Worm (Caenorhabditis elegans) whole organism, mixed stage, embryonic: ENCODE measurements around the gene cls-2.

Source experiments
- M03D4.4 ChIP-seq: sonication (generic microtip); optimal IDR thresholded peaks from 2 replicates; lab custom pipeline; 2017; ENCODE audit warnings: mild to moderate bottlenecking, missing genetic modification characterization, missing compliant biosample characterization
- bed-3 ChIP-seq: fragments of 200-800 bp; sonication (Bioruptor generic); optimal IDR thresholded peaks from 3 replicates; lab custom pipeline; 2018; ENCODE audit warnings: mild to moderate bottlenecking, missing genetic modification characterization, moderate library complexity, missing compliant biosample characterization
- blmp-1 ChIP-seq: fragments of 150-350 bp; optimal IDR thresholded peaks from 2 replicates; lab custom pipeline; 2014; ENCODE audit warnings: missing biosample characterization, missing genetic modification characterization
- ceh-39 ChIP-seq: fragments of 150-350 bp; optimal IDR thresholded peaks from 2 replicates; lab custom pipeline; 2014; ENCODE audit warnings: missing biosample characterization, missing genetic modification characterization
- ceh-43 ChIP-seq: fragments of 200-800 bp; sonication (Bioruptor generic); optimal IDR thresholded peaks from 2 replicates; lab custom pipeline; 2018; ENCODE audit warnings: mild to moderate bottlenecking, missing genetic modification characterization, moderate library complexity, missing compliant biosample characterization
- ceh-83 ChIP-seq: fragments of 200-800 bp; sonication (Bioruptor generic); optimal IDR thresholded peaks from 2 replicates; lab custom pipeline; 2018; ENCODE audit warnings: mild to moderate bottlenecking, missing genetic modification characterization, missing compliant biosample characterization
- ces-1 ChIP-seq: fragments of 150-350 bp; optimal IDR thresholded peaks from 2 replicates; lab custom pipeline; 2014; ENCODE audit warnings: missing biosample characterization, missing genetic modification reagents, missing genetic modification characterization
- cnd-1 ChIP-seq: fragments of 200-800 bp; sonication (Bioruptor generic); optimal IDR thresholded peaks from 2 replicates; lab custom pipeline; 2018; ENCODE audit warnings: mild to moderate bottlenecking, missing genetic modification characterization, missing compliant biosample characterization
- drap-1 ChIP-seq: fragments of 200-800 bp; sonication (Bioruptor generic); optimal IDR thresholded peaks from 3 replicates; lab custom pipeline; 2018; ENCODE audit warnings: mild to moderate bottlenecking, missing genetic modification characterization, missing compliant biosample characterization
- elt-1 ChIP-seq: sonication (generic microtip); optimal IDR thresholded peaks from 2 replicates; lab custom pipeline; 2017; ENCODE audit warnings: missing genetic modification characterization, mild to moderate bottlenecking, missing compliant biosample characterization, antibody characterized with exemption, moderate library complexity, borderline replicate concordance; ENCODE audit not compliant: insufficient read depth
- elt-3 ChIP-seq: fragments of 150-350 bp; optimal IDR thresholded peaks from 2 replicates; lab custom pipeline; 2014; ENCODE audit warnings: missing biosample characterization, missing genetic modification characterization
- ham-2 ChIP-seq: fragments of 200-800 bp; sonication (Bioruptor generic); optimal IDR thresholded peaks from 2 replicates; lab custom pipeline; 2018; ENCODE audit warnings: mild to moderate bottlenecking, missing genetic modification characterization, missing compliant biosample characterization
- hlh-1 ChIP-seq: fragments of 150-350 bp; optimal IDR thresholded peaks from 2 replicates; lab custom pipeline; 2014; ENCODE audit warnings: missing biosample characterization, missing genetic modification reagents, missing genetic modification characterization
- lin-13 ChIP-seq: fragments of 150-350 bp; optimal IDR thresholded peaks from 2 replicates; lab custom pipeline; 2014; ENCODE audit warnings: missing biosample characterization, missing genetic modification characterization
- lin-32 ChIP-seq: fragments of 200-800 bp; sonication (Bioruptor generic); optimal IDR thresholded peaks from 2 replicates; lab custom pipeline; 2018; ENCODE audit warnings: mild to moderate bottlenecking, missing genetic modification characterization, missing compliant biosample characterization
- lsy-2 ChIP-seq: fragments of 150-350 bp; optimal IDR thresholded peaks from 2 replicates; lab custom pipeline; 2014; ENCODE audit warnings: missing biosample characterization, missing genetic modification characterization
- mab-5 ChIP-seq: fragments of 150-350 bp; optimal IDR thresholded peaks from 2 replicates; lab custom pipeline; 2014; ENCODE audit warnings: missing biosample characterization, missing genetic modification characterization
- mep-1 ChIP-seq: fragments of 150-350 bp; optimal IDR thresholded peaks from 2 replicates; lab custom pipeline; 2017; ENCODE audit warnings: missing biosample characterization, missing genetic modification reagents, missing genetic modification characterization, inconsistent platforms
- mls-2 ChIP-seq: sonication (generic microtip); optimal IDR thresholded peaks from 2 replicates; lab custom pipeline; 2016; ENCODE audit warnings: mild to moderate bottlenecking, missing genetic modification characterization, moderate library complexity, missing compliant biosample characterization
- nhr-2 ChIP-seq: fragments of 150-350 bp; optimal IDR thresholded peaks from 2 replicates; lab custom pipeline; 2014; ENCODE audit warnings: missing biosample characterization, missing genetic modification characterization
- nhr-237 ChIP-seq: fragments of 150-350 bp; optimal IDR thresholded peaks from 2 replicates; lab custom pipeline; 2014; ENCODE audit warnings: missing biosample characterization, missing genetic modification characterization
- nhr-28 ChIP-seq: fragments of 150-350 bp; optimal IDR thresholded peaks from 2 replicates; lab custom pipeline; 2014; ENCODE audit warnings: missing biosample characterization, missing genetic modification characterization
- nhr-76 ChIP-seq: sonication (generic microtip); optimal IDR thresholded peaks from 2 replicates; lab custom pipeline; 2017; ENCODE audit warnings: missing biosample characterization, missing genetic modification characterization
- pha-4 ChIP-seq: fragments of 150-350 bp; optimal IDR thresholded peaks from 2 replicates; lab custom pipeline; 2018; ENCODE audit warnings: missing biosample characterization, missing genetic modification reagents, missing genetic modification characterization
- sem-2 ChIP-seq: fragments of 200-800 bp; sonication (Bioruptor generic); optimal IDR thresholded peaks from 2 replicates; lab custom pipeline; 2018; ENCODE audit warnings: mild to moderate bottlenecking, missing genetic modification characterization, missing compliant biosample characterization
- snpc-4 ChIP-seq: fragments of 150-350 bp; optimal IDR thresholded peaks from 2 replicates; lab custom pipeline; 2014; ENCODE audit warnings: missing biosample characterization, missing genetic modification characterization
- sptf-1 ChIP-seq: sonication (generic microtip); optimal IDR thresholded peaks from 2 replicates; lab custom pipeline; 2017; ENCODE audit warnings: mild to moderate bottlenecking, missing genetic modification characterization, moderate library complexity, missing compliant biosample characterization
- tbx-8 ChIP-seq: fragments of 200-800 bp; sonication (Bioruptor generic); optimal IDR thresholded peaks from 2 replicates; lab custom pipeline; 2018; ENCODE audit warnings: mild to moderate bottlenecking, missing genetic modification characterization, moderate library complexity, missing compliant biosample characterization
- unc-120 ChIP-seq: sonication (generic microtip); optimal IDR thresholded peaks from 2 replicates; lab custom pipeline; 2017; ENCODE audit warnings: missing genetic modification characterization, missing compliant biosample characterization; ENCODE audit not compliant: poor library complexity, severe bottlenecking
- unc-39 ChIP-seq: fragments of 150-350 bp; optimal IDR thresholded peaks from 2 replicates; lab custom pipeline; 2014; ENCODE audit warnings: missing biosample characterization, missing genetic modification characterization
- unc-62 ChIP-seq: fragments of 150-350 bp; optimal IDR thresholded peaks from 2 replicates; lab custom pipeline; 2014; ENCODE audit warnings: missing biosample characterization, missing genetic modification reagents, missing genetic modification characterization
- zip-8 ChIP-seq: fragments of 150-350 bp; optimal IDR thresholded peaks from 2 replicates; lab custom pipeline; 2014; ENCODE audit warnings: missing biosample characterization, missing genetic modification characterization
- ztf-11 ChIP-seq: fragments of 150-350 bp; optimal IDR thresholded peaks from 2 replicates; lab custom pipeline; 2014; ENCODE audit warnings: missing biosample characterization, missing genetic modification characterization

The cls-2 gene

DNA sequence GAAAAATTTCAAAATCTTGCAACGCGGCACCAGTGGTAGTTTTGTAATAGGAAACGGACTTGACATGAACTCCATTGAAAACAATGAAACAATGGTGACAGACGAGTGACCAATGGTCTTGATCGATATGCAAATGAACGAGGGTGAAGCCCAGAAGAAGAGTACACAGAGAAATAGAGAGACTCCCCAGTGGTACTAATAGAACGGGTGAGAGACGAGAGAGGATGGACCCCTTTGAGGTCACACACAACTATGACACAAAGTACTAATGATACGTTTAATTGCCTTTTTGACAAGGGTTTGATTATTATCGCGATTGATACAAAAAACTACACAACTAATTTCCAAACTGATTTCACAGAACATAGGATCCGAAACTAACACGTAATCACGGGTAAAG lies 44.8 kb upstream of the cls-2 start, which contains the start of gene F59B2.8:
TSS of gene F59B2.8 (minus strand) at position 151 of the 400 bp plus-strand sequence.
- no peak for TF ChIP-seq drap-1 (GFP tag; lab: Kevin White, UChicago)
- no peak for TF ChIP-seq nhr-237 (tag; lab: Kevin White, UChicago)
- no peak for TF ChIP-seq lsy-2 (tag; lab: Kevin White, UChicago)
- TF ChIP-seq snpc-4 (tag; lab: Kevin White, UChicago) = no peak
- no peak for TF ChIP-seq zip-8 (tag; lab: Kevin White, UChicago)
- no peak for TF ChIP-seq pha-4 (tag; lab: Kevin White, UChicago)
- no peak for TF ChIP-seq mep-1 (tag; lab: Kevin White, UChicago)
- TF ChIP-seq sptf-1 (tag; lab: Kevin White, UChicago) = no peak
- TF ChIP-seq hlh-1 (tag; lab: Kevin White, UChicago) = peak; percentile 15
- TF ChIP-seq unc-39 (tag; lab: Kevin White, UChicago) = no peak
- TF ChIP-seq nhr-76 = no peak
- peak; percentile 25 for TF ChIP-seq ces-1 (GFP tag; lab: Kevin White, UChicago)
- peak; percentile 62 for TF ChIP-seq unc-62 (GFP tag; lab: Kevin White, UChicago)
- no peak for TF ChIP-seq ceh-43 (GFP tag; lab: Kevin White, UChicago)
- no peak for TF ChIP-seq blmp-1
- TF ChIP-seq ham-2 = no peak
- TF ChIP-seq mls-2 (tag; lab: Kevin White, UChicago) = peak; percentile 22
- no peak for TF ChIP-seq ztf-11 (tag; lab: Kevin White, UChicago)
- TF ChIP-seq unc-120 (tag; lab: Kevin White, UChicago) = peak; percentile 20
- TF ChIP-seq M03D4.4 (tag; lab: Kevin White, UChicago) = no peak
- no peak for TF ChIP-seq mab-5 (tag; lab: Kevin White, UChicago)
- TF ChIP-seq, all 35 proteins: peak for 5

DNA sequence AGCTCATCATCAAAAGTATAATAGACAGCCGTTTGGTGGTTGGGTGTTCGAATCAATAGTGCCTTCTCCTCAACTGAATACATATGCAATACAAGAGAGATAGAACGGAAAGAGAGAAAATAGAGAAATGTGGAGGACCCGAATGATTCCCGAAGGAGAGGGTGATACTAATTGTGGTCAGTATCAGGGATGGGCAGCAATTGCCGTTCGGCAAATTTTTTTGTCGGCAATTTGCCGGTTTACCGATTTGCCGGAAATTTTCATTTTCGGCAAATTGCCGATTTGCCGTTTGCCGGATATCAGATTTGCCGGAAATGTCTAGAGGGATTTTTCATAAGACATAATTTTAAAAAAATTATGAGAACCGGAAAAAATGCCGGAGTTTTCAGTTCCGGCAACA lies 42.5 kb upstream of the cls-2 start, which contains the start of gene F59B2.9:
TSS of gene F59B2.9 (minus strand) at position 101 of the 400 bp plus-strand sequence.
- TF ChIP-seq lin-32 (GFP tag; lab: Kevin White, UChicago) (no peak), unc-120 (tag; lab: Kevin White, UChicago) (no peak), zip-8 (tag; lab: Kevin White, UChicago) (no peak), snpc-4 (tag; lab: Kevin White, UChicago) (no peak), ztf-11 (tag; lab: Kevin White, UChicago) (no peak), elt-3 (tag; lab: Kevin White, UChicago) (no peak), tbx-8 (GFP tag; lab: Kevin White, UChicago) (no peak), mab-5 (tag; lab: Kevin White, UChicago) (no peak), nhr-2 (tag; lab: Kevin White, UChicago) (no peak), ces-1 (GFP tag; lab: Kevin White, UChicago) (no peak), nhr-28 (no peak), mep-1 (tag; lab: Kevin White, UChicago) (no peak), ceh-39 (tag; lab: Kevin White, UChicago) (no peak), bed-3 (GFP tag; lab: Kevin White, UChicago) (no peak), sptf-1 (tag; lab: Kevin White, UChicago) (no peak), sem-2 (no peak), ceh-43 (GFP tag; lab: Kevin White, UChicago) (no peak), mls-2 (tag; lab: Kevin White, UChicago) (no peak), cnd-1 (tag; lab: Kevin White, UChicago) (no peak)

DNA sequence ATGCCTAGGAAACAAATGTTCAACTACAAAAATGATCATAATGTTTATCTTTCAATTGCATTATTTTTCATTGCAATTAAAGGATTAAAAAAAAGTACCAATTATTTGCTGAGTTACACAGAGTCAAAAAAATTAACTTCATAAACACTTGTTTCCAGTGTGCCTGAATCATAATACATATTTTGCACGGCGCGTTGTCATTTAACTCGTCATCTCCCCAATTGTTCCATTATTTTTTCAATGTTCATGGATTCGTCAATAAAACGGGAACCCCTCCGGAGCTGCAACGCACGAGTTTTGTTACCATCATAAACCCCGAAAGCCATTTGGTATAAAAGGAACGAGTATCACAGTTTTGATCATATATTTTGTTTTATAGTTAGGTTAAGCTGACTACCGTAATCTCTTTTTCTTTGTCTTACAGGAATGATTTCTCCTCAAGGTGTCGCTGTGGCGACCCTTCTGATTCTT lies 37.6 kb upstream of the cls-2 start, which contains the start of gene F59B2.12:
TSS of gene F59B2.12 (plus strand) at position 421 of the 471 bp plus-strand sequence.
- TF ChIP-seq ham-2 = no peak
- TF ChIP-seq sem-2 = no peak
- TF ChIP-seq pha-4 (tag; lab: Kevin White, UChicago) = no peak
- TF ChIP-seq cnd-1 (tag; lab: Kevin White, UChicago) = no peak
- no peak for TF ChIP-seq hlh-1 (tag; lab: Kevin White, UChicago)
- no peak for TF ChIP-seq ces-1 (GFP tag; lab: Kevin White, UChicago)
- no peak for TF ChIP-seq lin-32 (GFP tag; lab: Kevin White, UChicago)
- no peak for TF ChIP-seq blmp-1
- TF ChIP-seq lin-13 (tag; lab: Kevin White, UChicago) = no peak
- no peak for TF ChIP-seq elt-1 (tag; lab: Kevin White, UChicago)
- TF ChIP-seq nhr-76 = no peak
- no peak for TF ChIP-seq sptf-1 (tag; lab: Kevin White, UChicago)
- no peak for TF ChIP-seq unc-120 (tag; lab: Kevin White, UChicago)
- no peak for TF ChIP-seq ceh-83
- no peak for TF ChIP-seq bed-3 (GFP tag; lab: Kevin White, UChicago)
- no peak for TF ChIP-seq zip-8 (tag; lab: Kevin White, UChicago)
- TF ChIP-seq nhr-2 (tag; lab: Kevin White, UChicago) = no peak
- TF ChIP-seq ceh-39 (tag; lab: Kevin White, UChicago) = no peak
- TF ChIP-seq snpc-4 (tag; lab: Kevin White, UChicago) = no peak
- TF ChIP-seq mab-5 (tag; lab: Kevin White, UChicago) = no peak
